Fruit fly (Drosophila melanogaster): ENCODE data around the gene NAAT1.

The NAAT1 gene

DNA sequence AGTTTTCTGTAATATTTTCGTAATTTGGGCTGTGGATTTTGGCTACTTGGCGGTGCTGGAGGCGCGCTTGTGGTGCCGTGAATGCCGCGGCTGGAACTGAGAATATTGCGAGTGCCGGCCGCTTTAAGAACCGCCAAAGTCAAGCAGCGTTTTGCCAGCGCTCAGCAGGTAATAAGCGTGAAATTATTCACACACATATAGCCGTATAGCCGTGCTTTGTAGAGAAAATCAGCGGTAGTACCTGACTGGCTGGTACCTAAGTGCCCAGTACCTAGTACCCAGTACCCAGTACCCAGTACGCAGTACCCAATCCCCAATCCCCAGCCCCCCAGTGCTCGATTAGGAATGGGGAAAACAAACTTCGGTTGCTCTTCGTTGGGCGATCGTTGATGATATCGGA lies at the start of gene NAAT1:
NAAT1 (minus strand) TSS at position 101 of the 400 bp plus-strand sequence.
- TF ChIP-seq CG8478 (optimal IDR thresholded peaks at IDR 0.05) = no peak
- TF ChIP-seq EcR (GFP tag; optimal IDR thresholded peaks at IDR 0.05) = no peak
- TF ChIP-seq psq (optimal IDR thresholded peaks at IDR 0.05) = no peak
- TF ChIP-seq Dll (optimal IDR thresholded peaks at IDR 0.05) = no peak
- TF ChIP-seq usp (GFP tag; optimal IDR thresholded peaks at IDR 0.05) = no peak
- TF ChIP-seq pan (optimal IDR thresholded peaks at IDR 0.05) = no peak

DNA sequence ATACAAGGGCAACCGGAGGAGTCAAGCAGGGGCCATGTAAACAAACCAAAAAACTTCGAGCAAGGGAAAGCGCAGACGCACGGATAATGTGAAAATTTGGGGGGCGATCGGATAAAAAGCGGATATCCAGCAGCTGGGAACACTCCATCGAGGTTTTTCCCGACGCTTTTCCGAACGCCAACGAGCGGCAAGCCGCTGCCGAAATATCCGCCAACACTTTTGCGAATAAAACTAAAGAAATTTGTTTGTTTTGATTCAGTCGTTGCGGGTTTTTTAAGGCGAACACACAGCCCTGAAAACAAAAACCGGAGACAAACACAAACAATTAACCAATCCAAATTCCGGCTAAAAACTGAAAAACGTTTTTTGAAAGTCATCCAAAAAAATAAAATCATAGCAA lies 35.8 kb upstream of the NAAT1 start, which contains the start of gene SPR:
SPR (plus strand) TSS at position 253 of the 400 bp plus-strand sequence.
- TF ChIP-seq pan (optimal IDR thresholded peaks at IDR 0.05) = no peak
- no peak for TF ChIP-seq EcR (GFP tag; optimal IDR thresholded peaks at IDR 0.05)
- no peak for TF ChIP-seq CG8478 (optimal IDR thresholded peaks at IDR 0.05)
- no peak for TF ChIP-seq Dll (optimal IDR thresholded peaks at IDR 0.05)
- TF ChIP-seq psq (optimal IDR thresholded peaks at IDR 0.05) = no peak
- no peak for TF ChIP-seq usp (GFP tag; optimal IDR thresholded peaks at IDR 0.05)

DNA sequence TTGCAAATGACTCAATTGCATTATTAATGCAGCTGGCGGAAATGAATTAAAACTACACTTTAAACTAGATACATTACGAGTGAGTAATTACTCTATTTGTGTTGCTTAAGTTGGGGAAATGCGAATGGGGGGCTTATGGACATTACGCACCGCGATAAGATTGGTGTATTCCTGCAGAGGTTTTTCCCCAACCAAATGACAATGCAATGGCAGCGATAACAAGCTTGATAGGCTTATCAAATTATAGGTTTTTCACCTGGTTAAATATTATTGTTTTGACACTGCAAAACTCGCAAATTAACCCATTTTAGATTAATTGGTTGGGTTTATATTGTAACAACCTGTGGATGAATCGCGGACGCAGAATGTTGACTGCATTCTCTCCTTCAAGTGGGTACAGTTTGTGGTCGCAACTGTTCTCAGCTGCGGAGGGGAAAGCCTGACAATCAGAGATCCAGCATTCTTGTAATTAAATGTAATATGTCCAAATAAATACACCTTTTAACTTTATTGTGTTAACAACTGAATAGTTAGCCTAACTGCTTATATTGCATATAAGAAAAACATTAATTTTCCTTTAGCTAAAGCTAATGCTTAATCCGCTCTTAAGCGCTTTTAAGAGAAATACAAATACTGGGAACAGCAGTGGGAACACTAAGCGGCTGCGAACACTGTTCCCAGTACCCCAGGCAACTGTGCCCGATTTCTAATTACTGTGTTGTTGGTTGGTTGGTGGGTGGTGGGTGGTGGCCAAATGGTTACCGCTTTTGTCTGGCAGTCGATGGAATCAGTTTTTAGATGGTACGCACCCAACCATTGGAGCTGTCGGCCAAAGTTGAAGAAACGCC lies 22.2 kb upstream of the NAAT1 start:
- TF ChIP-seq EcR (GFP tag; optimal IDR thresholded peaks at IDR 0.05) (no peak), pan (optimal IDR thresholded peaks at IDR 0.05) (no peak), psq (optimal IDR thresholded peaks at IDR 0.05) (no peak), CG8478 (optimal IDR thresholded peaks at IDR 0.05) (no peak), Dll (optimal IDR thresholded peaks at IDR 0.05) (no peak), usp (GFP tag; optimal IDR thresholded peaks at IDR 0.05) (no peak)

DNA sequence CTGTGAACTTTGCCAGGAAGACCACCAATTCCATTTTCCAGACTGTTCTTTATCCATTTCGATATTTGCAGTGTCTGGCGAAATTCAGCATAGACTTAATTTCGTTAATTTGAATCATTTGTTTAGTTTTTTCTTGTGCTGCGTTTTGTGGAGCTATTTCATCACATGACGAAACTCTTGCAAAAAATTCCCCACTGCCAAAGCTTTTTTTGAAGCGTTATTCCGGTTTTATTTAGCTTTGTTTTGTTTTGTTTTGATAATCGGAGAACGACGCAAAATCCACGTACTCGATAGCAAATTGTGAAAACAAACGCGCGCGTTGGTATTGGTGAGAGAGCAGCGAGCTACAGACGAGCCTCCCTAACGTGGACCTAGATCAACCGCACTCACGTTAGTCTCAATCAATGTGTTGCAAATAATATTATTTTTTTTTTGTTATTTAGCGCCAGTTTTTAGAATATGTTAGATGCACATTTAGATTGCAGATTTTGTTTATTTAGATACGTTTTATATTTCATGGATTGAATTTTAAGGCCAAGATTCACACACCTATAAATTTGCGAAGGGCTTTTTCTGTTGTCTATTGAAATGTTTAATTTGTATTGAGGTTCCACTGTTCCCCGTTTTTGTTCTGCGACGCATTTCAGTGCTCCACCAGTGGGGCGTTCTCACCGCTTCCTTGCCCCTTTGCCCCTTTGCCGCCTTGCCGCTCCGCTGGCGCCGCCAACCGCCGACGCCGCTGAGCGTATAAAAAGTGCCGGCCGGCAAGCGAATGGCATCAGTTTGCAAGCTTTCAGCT lies 19.3 kb upstream of the NAAT1 start:
- no peak for TF ChIP-seq psq (optimal IDR thresholded peaks at IDR 0.05)
- TF ChIP-seq pan (optimal IDR thresholded peaks at IDR 0.05) = no peak
- no peak for TF ChIP-seq usp (GFP tag; optimal IDR thresholded peaks at IDR 0.05)
- TF ChIP-seq Dll (optimal IDR thresholded peaks at IDR 0.05) = no peak

DNA sequence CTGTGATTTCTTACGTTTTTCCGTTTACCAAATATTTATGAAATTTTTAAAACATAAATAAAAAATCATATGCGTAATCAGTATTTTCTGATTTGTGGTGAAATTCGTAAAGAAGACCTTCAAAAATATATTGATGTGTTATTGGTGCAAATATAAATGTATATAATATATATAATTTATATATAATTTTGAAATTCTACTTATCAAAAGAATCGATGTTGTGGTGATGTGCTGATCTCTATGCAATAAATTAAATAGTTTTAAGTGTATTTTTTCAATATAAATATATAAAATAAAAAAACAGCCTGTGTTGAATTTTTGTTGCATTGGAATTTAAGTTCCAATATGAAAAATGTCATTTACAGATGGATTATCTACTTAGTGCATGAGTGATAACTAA lies 18.6 kb upstream of the NAAT1 start, which contains the start of gene CG15784:
CG15784 (plus strand) TSS at position 301 of the 400 bp plus-strand sequence.
- TF ChIP-seq psq (optimal IDR thresholded peaks at IDR 0.05) = no peak
- no peak for TF ChIP-seq CG8478 (optimal IDR thresholded peaks at IDR 0.05)
- no peak for TF ChIP-seq EcR (GFP tag; optimal IDR thresholded peaks at IDR 0.05)
- no peak for TF ChIP-seq usp (GFP tag; optimal IDR thresholded peaks at IDR 0.05)
- no peak for TF ChIP-seq pan (optimal IDR thresholded peaks at IDR 0.05)
- TF ChIP-seq Dll (optimal IDR thresholded peaks at IDR 0.05) = no peak

DNA sequence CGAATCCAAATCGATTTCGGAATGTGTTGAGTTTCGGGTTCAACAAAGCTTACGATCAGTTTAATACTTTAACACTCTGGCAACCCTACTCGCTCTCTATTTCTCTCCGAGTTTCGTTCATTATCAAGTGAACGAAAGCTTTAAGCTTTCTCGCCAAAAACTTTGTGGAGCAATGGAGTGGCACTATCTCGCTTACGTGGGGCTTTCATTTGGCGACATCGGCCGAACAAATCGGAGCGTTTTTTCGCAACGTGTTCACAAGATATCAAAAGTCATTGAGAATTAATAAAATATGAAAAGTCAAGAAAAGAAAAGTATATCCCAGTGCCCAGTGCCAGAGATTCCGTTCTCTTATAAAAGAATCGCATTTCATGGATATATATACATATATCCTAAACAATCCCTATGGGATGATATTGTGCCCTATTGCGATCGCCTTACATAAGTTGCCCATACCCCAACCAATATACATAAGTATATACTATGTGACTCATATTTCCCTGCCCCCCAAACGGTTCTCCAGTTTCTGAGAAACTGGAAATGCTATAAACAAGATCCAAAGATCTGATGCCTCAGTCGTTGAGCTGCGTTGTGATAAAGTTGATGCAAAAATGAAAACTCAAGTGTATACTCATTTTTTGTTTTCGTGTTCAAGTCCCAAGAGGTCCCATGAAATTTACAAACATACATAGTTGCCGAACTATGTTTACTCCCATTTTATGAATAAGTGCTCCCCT lies 17.9 kb upstream of the NAAT1 start:
- no peak for TF ChIP-seq usp (GFP tag; optimal IDR thresholded peaks at IDR 0.05)
- no peak for TF ChIP-seq EcR (GFP tag; optimal IDR thresholded peaks at IDR 0.05)
- TF ChIP-seq pan (optimal IDR thresholded peaks at IDR 0.05) = no peak
- no peak for TF ChIP-seq CG8478 (optimal IDR thresholded peaks at IDR 0.05)
- TF ChIP-seq Dll (optimal IDR thresholded peaks at IDR 0.05) = no peak
- TF ChIP-seq psq (optimal IDR thresholded peaks at IDR 0.05) = no peak

DNA sequence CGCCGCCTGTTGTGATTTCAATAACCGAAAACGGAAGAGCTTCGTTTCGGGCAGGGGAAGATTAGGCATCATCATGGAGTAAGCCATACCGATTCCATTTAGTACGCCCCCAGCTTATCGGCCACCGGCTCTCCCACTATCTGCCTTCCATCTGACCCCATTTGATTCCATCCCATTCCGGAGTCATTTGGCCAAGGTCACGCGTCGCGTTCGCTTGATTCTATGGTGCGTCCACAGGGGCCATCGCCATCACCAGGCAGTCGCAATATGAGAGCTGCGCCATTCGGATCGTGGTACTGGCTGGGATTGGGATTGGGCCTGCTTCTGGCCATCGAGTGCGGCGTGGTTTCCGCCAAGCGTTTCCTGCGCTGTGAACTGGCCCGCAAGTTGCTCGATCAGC lies 16.6 kb upstream of the NAAT1 start, which contains the start of gene CG16756:
CG16756 (plus strand) TSS at position 257 of the 400 bp plus-strand sequence.
- no peak for TF ChIP-seq Dll (optimal IDR thresholded peaks at IDR 0.05)
- TF ChIP-seq EcR (GFP tag; optimal IDR thresholded peaks at IDR 0.05) = no peak
- no peak for TF ChIP-seq psq (optimal IDR thresholded peaks at IDR 0.05)
- TF ChIP-seq pan (optimal IDR thresholded peaks at IDR 0.05) = no peak
- no peak for TF ChIP-seq usp (GFP tag; optimal IDR thresholded peaks at IDR 0.05)
- TF ChIP-seq CG8478 (optimal IDR thresholded peaks at IDR 0.05) = no peak

DNA sequence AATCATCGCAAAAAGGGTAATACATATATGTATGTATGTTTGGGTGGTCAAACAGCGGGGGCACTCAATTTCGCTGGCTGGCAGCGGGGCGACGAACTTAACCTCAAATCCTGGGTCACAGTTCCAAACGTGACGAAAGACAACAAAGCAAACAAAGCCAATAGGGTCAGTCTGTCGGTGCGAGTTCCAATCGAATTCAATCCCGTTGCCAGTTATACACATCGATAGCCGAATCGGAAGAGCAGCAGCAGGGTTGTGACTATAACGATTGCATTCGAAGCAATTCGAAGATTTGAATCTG lies 11.6 kb upstream of the NAAT1 start:
- TF ChIP-seq EcR (GFP tag; optimal IDR thresholded peaks at IDR 0.05) = no peak
- no peak for TF ChIP-seq CG8478 (optimal IDR thresholded peaks at IDR 0.05)
- TF ChIP-seq usp (GFP tag; optimal IDR thresholded peaks at IDR 0.05) = no peak
- TF ChIP-seq Dll (optimal IDR thresholded peaks at IDR 0.05) = no peak
- TF ChIP-seq pan (optimal IDR thresholded peaks at IDR 0.05) = no peak
- TF ChIP-seq psq (optimal IDR thresholded peaks at IDR 0.05) = no peak

DNA sequence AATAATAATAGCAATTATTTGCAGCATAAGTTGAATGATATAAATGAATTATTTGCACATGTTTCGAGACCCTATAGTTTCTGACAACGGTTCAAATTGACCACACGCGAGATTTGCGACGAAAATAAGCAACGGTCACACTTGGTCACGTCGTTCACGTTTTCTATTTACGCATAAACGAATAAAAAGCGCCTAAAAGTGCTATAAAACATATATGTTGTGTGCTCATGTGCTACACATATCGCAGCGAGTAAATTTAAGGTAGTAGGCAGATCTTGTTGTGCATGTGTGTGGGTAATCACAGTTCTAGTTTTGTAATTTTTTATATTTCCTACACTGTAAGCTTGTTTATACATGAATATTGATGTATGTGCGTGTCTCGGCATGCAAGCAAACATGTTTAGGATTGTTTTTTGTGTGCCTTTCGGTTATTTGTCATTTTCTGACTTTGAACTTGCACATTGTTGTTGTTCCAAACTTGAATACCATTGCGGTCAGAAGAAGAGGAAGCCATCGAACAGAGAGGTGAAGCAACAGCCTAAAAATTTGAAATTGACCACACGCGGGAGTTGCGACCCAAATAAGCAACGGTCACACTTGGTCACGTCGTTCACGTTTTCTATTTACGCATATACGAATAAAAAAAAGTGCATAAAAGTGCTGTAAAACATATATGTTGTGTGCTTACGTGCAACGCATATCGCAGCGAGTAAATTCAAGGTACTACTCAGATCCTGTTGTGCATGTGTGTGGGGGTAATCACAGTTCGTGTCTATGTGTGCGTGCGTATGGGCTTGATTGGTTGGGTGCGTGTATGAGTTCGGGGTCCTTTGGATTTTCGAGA lies 11.0 kb upstream of the NAAT1 start, which contains the start of gene Usp16-45:
Usp16-45 (plus strand) TSS at position 127 of the 844 bp plus-strand sequence.
- no peak for TF ChIP-seq pan (optimal IDR thresholded peaks at IDR 0.05)

DNA sequence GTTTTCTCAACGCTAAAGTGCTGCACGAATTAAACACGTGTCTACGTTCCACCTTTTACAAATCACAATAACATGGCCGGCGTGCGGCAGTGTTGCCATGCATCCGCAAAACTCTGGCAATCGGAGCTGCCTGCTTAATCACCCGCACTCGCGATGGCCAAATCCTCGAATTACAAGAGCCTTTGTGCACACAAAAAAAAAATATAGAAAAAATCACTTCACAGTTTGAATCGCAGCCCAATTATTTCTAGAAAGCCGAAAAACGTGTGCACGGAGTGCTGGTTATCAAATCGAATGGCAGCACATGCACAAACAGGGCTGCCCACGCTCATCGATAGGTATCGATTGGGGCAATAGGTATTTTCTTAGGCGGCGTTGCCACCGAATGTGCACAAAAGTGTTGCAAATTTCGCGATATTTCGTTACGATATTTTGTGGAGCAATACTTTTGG lies 9.9 kb upstream of the NAAT1 start, which contains the start of gene spoon:
spoon (minus strand) TSS at position 300 of the 452 bp plus-strand sequence.
- no peak for TF ChIP-seq pan (optimal IDR thresholded peaks at IDR 0.05)
